Fruit fly (Drosophila melanogaster): Measurements from ENCODE around the gene CG14109.

The CG14109 gene

dm6 chr3L:13451562-13451961 lies 10.9 kb downstream of the CG14109 start:
- TF ChIP-seq psq (optimal IDR thresholded peaks at IDR 0.05), result no peak
- no peak for TF ChIP-seq pan (optimal IDR thresholded peaks at IDR 0.05)
- TF ChIP-seq usp (GFP tag; optimal IDR thresholded peaks at IDR 0.05), result no peak
- no peak for TF ChIP-seq Dll (optimal IDR thresholded peaks at IDR 0.05)
- TF ChIP-seq CG8478 (optimal IDR thresholded peaks at IDR 0.05), result no peak
- TF ChIP-seq EcR (GFP tag; optimal IDR thresholded peaks at IDR 0.05), result no peak

DNA sequence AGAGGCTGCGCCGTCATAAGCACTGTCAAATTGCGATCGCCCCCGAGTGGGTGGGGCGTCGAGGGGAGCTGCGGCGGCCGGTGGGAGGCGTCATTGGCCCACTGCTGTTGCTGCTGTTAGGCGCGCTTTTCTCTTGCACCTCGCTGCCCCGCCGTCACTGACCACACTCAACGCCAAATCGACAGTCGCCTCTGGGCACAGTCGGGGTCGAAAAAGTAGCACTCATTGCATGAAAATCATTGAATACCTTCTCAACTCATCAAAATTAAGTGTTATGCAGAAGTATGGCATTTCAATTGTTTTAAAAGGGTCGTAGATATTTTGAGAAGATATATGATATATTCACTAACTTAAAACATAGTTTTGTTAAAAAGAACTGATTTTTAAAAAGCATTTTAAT lies 11.6 kb downstream of the CG14109 start:
- TF ChIP-seq EcR (GFP tag; optimal IDR thresholded peaks at IDR 0.05), result no peak
- TF ChIP-seq Dll (optimal IDR thresholded peaks at IDR 0.05), result no peak
- no peak for TF ChIP-seq pan (optimal IDR thresholded peaks at IDR 0.05)
- TF ChIP-seq psq (optimal IDR thresholded peaks at IDR 0.05), result no peak
- TF ChIP-seq CG8478 (optimal IDR thresholded peaks at IDR 0.05), result no peak
- no peak for TF ChIP-seq usp (GFP tag; optimal IDR thresholded peaks at IDR 0.05)

- TF ChIP-seq EcR (GFP tag; optimal IDR thresholded peaks at IDR 0.05) (no peak), pan (optimal IDR thresholded peaks at IDR 0.05) (no peak), psq (optimal IDR thresholded peaks at IDR 0.05) (no peak), CG8478 (optimal IDR thresholded peaks at IDR 0.05) (no peak), usp (GFP tag; optimal IDR thresholded peaks at IDR 0.05) (no peak), Dll (optimal IDR thresholded peaks at IDR 0.05) (no peak)
Measured at dm6 chr3L:13454755-13455154, 14.0 kb downstream of the CG14109 start.

dm6 chr3L:13457133-13457532 lies 16.4 kb downstream of the CG14109 start, which contains the start of gene CG10116:
Gene CG10116, minus strand, starts transcription at chr3L:13457238.
- TF ChIP-seq psq (optimal IDR thresholded peaks at IDR 0.05), result no peak
- TF ChIP-seq CG8478 (optimal IDR thresholded peaks at IDR 0.05), result no peak
- no peak for TF ChIP-seq pan (optimal IDR thresholded peaks at IDR 0.05)
- no peak for TF ChIP-seq usp (GFP tag; optimal IDR thresholded peaks at IDR 0.05)
- TF ChIP-seq Dll (optimal IDR thresholded peaks at IDR 0.05), result no peak
- TF ChIP-seq EcR (GFP tag; optimal IDR thresholded peaks at IDR 0.05), result no peak

DNA sequence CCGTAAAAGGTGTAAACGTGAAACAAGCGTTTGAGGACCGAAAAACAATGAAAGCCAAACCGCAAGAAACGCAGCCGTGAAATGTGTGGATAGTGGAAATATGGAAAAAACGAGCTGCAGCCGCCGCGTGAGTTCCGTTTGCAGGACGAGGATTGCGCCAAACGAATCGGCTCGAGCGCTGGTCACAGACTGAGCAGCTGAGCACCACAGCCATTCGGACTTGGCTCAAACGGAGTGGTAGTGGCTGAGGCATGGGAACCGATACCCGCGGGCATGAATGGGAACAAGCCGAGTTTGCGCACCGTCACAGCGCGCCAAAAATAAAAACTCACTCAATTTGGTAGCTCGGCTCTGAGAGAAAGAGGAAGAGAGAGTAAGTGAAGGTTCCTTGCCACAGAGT lies 33.9 kb downstream of the CG14109 start, which contains the start of gene CG10089:
Gene CG10089, minus strand, starts transcription at position 181 of the 400 bp plus-strand sequence.
- TF ChIP-seq usp (GFP tag; optimal IDR thresholded peaks at IDR 0.05) (no peak), pan (optimal IDR thresholded peaks at IDR 0.05) (no peak), Dll (optimal IDR thresholded peaks at IDR 0.05) (no peak), psq (optimal IDR thresholded peaks at IDR 0.05) (no peak), CG8478 (optimal IDR thresholded peaks at IDR 0.05) (no peak), EcR (GFP tag; optimal IDR thresholded peaks at IDR 0.05) (no peak)

- TF ChIP-seq psq (optimal IDR thresholded peaks at IDR 0.05) (no peak), EcR (GFP tag; optimal IDR thresholded peaks at IDR 0.05) (no peak), usp (GFP tag; optimal IDR thresholded peaks at IDR 0.05) (no peak), CG8478 (optimal IDR thresholded peaks at IDR 0.05) (no peak), pan (optimal IDR thresholded peaks at IDR 0.05) (no peak), Dll (optimal IDR thresholded peaks at IDR 0.05) (no peak)
Measured at dm6 chr3L:13476070-13476469, 35.4 kb downstream of the CG14109 start.

DNA sequence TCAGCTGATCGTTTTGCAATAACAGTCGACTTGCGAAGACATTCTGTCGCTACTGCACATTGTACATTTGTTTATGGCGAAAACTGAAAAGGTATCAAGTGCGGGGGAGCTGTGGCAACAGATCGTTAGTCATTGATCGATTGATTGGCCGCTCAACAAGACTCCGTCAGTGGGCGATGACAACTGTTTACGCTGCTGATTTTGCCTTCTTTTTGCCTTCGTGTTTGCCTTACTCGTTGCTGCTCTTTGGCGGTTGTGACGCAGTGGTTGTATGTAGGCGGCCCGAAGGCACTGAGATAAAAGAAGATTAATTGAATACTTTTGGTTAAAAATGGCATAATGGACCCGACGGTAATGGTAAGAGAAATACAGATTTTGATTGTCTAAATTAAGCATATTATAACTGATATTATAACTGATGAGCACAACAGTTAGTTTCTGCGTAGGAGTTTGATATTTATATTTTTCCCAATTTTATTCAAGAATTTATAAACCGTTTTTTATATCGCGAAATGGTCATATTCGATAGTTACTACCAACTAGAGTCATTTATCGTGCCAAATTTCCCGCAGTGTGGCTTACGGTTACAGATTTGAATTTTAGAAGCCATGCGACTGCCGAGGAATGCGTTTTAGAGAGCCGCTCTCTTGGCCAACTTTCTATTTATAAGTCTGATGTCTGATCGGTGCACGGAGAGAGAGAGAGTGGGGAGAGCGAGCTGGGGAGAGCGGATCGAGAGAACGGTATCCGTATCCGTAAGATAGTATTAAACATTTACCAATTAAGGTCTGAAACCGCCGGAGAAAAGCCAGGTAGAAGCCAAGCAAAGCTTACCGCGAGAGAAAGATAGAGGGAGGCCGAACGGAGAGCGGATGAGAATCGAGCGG lies 36.1 kb downstream of the CG14109 start:
- no peak for TF ChIP-seq usp (GFP tag; optimal IDR thresholded peaks at IDR 0.05)
- peak; percentile 100 for TF ChIP-seq Dll (optimal IDR thresholded peaks at IDR 0.05)

dm6 chr3L:13477453-13478184 lies 36.9 kb downstream of the CG14109 start, which contains the start of gene stv:
Gene stv, plus strand, starts transcription at chr3L:13477541.
- TF ChIP-seq psq (optimal IDR thresholded peaks at IDR 0.05), result no peak
- no peak for TF ChIP-seq EcR (GFP tag; optimal IDR thresholded peaks at IDR 0.05)
- no peak for TF ChIP-seq Dll (optimal IDR thresholded peaks at IDR 0.05)
- no peak for TF ChIP-seq usp (GFP tag; optimal IDR thresholded peaks at IDR 0.05)
- TF ChIP-seq CG8478 (optimal IDR thresholded peaks at IDR 0.05), result no peak
- TF ChIP-seq pan (optimal IDR thresholded peaks at IDR 0.05), result no peak

DNA sequence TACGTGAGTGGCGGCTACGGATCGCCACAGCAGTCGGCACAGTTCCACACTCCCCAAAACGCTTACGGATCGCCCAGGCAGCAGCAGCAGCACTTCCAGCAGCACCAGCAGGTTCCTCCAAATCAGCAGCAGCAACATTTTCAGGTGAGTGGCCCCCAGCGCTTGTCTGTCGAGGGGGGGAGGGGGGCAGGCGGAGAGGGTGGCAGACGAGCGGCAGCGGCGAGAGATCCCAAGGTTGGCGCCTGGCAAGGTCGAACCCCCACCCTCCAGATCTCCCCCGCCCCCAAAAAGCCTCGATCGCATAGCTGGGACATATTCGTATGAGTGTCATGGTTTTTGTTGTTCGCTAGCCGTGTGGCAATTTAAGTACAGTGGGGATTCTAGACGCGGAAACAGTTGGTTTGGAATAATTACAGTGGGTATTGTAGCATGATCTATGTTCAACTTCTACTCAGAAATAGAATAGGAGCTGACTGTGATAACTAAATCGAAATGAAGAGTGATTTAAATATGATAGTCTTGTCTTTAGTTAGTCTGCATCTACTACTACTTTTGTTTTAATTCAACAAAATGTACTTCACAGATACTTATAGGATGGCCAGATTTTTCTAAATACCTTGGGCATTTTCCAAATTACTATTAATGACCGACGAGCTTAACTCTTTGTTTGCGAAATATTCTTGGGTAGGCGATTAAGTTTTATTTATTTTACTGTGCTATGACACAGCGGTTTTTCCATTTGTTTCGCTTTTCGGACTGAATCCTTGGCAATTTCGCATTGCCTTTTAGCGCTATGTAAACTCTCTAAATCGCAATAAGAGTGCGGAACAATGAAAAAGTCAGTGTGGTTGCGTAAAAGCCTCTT lies 37.9 kb downstream of the CG14109 start:
- TF ChIP-seq Dll (optimal IDR thresholded peaks at IDR 0.05) (no peak), EcR (GFP tag; optimal IDR thresholded peaks at IDR 0.05) (no peak), pan (optimal IDR thresholded peaks at IDR 0.05) (no peak), CG8478 (optimal IDR thresholded peaks at IDR 0.05) (no peak), usp (GFP tag; optimal IDR thresholded peaks at IDR 0.05) (no peak), psq (optimal IDR thresholded peaks at IDR 0.05) (no peak)

DNA sequence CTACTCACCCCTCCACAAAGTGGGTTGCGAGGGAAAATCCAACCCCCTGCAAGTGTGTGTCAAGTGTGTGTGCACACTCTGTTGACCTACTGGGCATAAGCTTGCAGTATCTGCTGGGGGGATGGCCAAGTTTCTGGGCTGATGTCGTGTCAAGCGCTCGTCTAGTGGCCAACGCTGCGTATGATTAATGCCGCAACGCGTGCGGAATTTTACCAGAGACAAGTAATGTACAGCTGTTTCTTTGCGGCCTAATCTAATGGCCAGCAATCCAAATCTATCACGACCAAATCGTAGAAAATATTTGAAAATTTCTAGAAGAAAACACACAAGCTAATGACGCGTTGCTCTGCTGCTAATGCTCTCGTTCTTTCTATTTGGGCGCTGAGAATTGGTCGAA lies 38.5 kb downstream of the CG14109 start:
- no peak for TF ChIP-seq usp (GFP tag; optimal IDR thresholded peaks at IDR 0.05)

DNA sequence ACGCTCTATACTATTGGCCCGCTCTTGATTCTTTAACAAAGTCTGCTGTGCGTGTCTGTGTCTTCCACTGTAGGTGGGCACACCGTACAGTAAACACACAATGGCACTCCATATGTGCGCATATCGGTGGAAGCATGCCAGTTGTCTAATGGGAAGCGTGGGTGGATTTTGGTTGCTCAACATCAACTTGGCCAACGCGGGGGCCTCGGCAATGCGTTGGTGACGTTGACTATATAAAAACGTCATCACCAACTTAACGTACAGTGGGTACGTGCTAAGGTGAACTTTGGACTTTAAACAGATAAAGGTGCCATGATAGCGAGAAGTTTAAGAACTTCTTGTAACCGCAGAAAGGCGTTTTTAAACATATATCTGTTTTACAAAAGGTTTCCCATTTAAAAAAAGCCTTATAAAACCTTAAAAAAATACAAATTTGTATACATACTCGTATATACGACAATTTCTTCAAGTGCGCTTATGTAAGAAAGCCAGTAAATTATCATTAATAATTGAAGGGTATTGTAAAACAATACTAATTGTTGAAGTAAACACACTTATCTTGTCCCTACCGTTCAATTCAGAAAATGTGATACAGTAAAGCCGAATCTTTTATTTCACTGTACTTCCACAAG lies 39.0 kb downstream of the CG14109 start:
- TF ChIP-seq CG8478 (optimal IDR thresholded peaks at IDR 0.05) (no peak), psq (optimal IDR thresholded peaks at IDR 0.05) (no peak), pan (optimal IDR thresholded peaks at IDR 0.05) (no peak), usp (GFP tag; optimal IDR thresholded peaks at IDR 0.05) (no peak), Dll (optimal IDR thresholded peaks at IDR 0.05) (no peak), EcR (GFP tag; optimal IDR thresholded peaks at IDR 0.05) (no peak)

All from whole organism.